Worm (Caenorhabditis elegans): Measurements from ENCODE around the gene T16G1.2.

T16G1.2 gene

DNA sequence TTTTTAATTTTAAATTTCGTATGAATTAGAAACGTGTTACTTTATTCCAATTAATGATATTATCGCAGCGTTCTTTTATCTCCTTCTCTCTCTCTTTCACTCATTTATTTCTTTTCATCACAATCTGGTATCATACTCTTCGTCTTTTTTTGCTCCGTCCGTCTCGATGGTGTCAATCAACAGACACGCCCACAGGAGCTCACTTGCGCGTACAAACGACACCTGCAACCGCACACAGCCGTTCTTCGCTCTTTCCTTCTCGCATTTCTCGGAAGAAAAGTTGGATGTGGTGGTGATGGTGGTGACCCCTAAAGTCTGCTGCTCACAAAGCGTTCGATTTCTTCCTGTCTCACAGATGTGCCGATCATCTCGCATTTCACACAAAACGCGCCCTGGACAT, 20.7 kb upstream of the T16G1.2 start:
- TF ChIP-seq jun-1 (tag; optimal IDR thresholded peaks at IDR 0.05): no peak
- no peak for TF ChIP-seq lin-15B (tag; optimal IDR thresholded peaks at IDR 0.05)
- TF ChIP-seq fkh-10 (GFP tag; optimal IDR thresholded peaks at IDR 0.05): no peak
- TF ChIP-seq tbx-2 (tag; optimal IDR thresholded peaks at IDR 0.05): no peak
- TF ChIP-seq daf-12 (tag; optimal IDR thresholded peaks at IDR 0.05): no peak
- no peak for TF ChIP-seq nhr-77 (tag; optimal IDR thresholded peaks at IDR 0.05)
- no peak for TF ChIP-seq fkh-2 (tag; optimal IDR thresholded peaks at IDR 0.05)
- TF ChIP-seq mdl-1 (tag; optimal IDR thresholded peaks at IDR 0.05): no peak
- TF ChIP-seq ceh-9 (tag; optimal IDR thresholded peaks at IDR 0.05): no peak
- TF ChIP-seq elt-2 (tag; optimal IDR thresholded peaks at IDR 0.05): no peak
- no peak for TF ChIP-seq ceh-82 (tag; optimal IDR thresholded peaks at IDR 0.05)
- TF ChIP-seq nfya-1 (tag; optimal IDR thresholded peaks at IDR 0.05; ENCODE audit: insufficient read depth): no peak
- TF ChIP-seq sea-2 (GFP tag; optimal IDR thresholded peaks at IDR 0.05): no peak

DNA sequence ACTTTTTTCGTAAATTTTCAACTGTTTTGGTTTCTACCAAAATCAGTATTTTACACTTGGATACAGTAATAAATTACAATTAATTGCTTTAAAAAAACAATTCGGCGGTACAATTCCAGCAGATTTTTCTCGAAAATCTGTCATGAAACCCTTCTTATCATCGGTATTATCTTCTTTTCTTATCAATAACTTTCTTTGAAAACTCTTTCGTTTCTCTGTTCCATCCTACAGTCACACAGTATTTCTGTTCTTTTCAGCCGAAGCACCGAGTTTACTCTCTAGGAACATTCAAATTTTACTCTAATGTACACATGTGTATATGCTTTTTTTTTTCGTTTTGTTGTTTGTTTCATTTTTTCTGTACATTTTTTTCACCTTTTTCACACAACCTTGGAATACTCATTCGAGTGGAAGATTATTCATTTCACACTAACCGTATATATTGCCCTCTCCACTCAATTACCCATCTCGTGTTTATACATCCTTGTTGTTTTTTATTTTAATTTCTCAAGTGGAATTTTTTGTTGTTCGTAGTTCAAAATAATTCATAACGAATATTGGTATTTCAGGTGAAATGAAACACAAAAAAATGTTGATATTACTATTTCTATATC, 19.6 kb upstream of the T16G1.2 start, which contains the start of gene nid-1:
nid-1 (plus strand) TSS at position 564 of the 614 bp plus-strand sequence.
- TF ChIP-seq tbx-2 (tag; optimal IDR thresholded peaks at IDR 0.05): no peak
- TF ChIP-seq pqm-1 (tag; optimal IDR thresholded peaks at IDR 0.05): peak; percentile 66
- TF ChIP-seq elt-2 (tag; optimal IDR thresholded peaks at IDR 0.05): peak; percentile 88

ce11 chrV:12919705-12920104, 9.6 kb upstream of the T16G1.2 start, which contains the start of gene lipl-1:
lipl-1 (plus strand) TSS chrV:12919986.
- no peak for TF ChIP-seq unc-62 (GFP tag; optimal IDR thresholded peaks at IDR 0.05)
- TF ChIP-seq ceh-16 (tag; optimal IDR thresholded peaks at IDR 0.05): no peak
- TF ChIP-seq snpc-4 (tag; optimal IDR thresholded peaks at IDR 0.05): no peak
- TF ChIP-seq egl-27 (tag; optimal IDR thresholded peaks at IDR 0.05): no peak
- TF ChIP-seq pqm-1 (tag; optimal IDR thresholded peaks at IDR 0.05): peak; percentile 18
- TF ChIP-seq fos-1 (tag; optimal IDR thresholded peaks at IDR 0.05): no peak
- TF ChIP-seq skn-1 (tag; optimal IDR thresholded peaks at IDR 0.05): no peak
- peak; percentile 41 for TF ChIP-seq elt-2 (tag; optimal IDR thresholded peaks at IDR 0.05)
- TF ChIP-seq daf-12 (tag; optimal IDR thresholded peaks at IDR 0.05): no peak
- TF ChIP-seq nhr-11 (tag; optimal IDR thresholded peaks at IDR 0.05): no peak
- TF ChIP-seq mdl-1 (tag; optimal IDR thresholded peaks at IDR 0.05): no peak
- no peak for TF ChIP-seq lin-39 (tag; optimal IDR thresholded peaks at IDR 0.05)
- TF ChIP-seq ceh-28 (tag; optimal IDR thresholded peaks at IDR 0.05): no peak
- TF ChIP-seq pha-4 (tag; optimal IDR thresholded peaks at IDR 0.05): no peak

- TF ChIP-seq nhr-11 (tag; optimal IDR thresholded peaks at IDR 0.05) (no peak), elt-2 (tag; optimal IDR thresholded peaks at IDR 0.05) (peak; percentile 88), mdl-1 (tag; optimal IDR thresholded peaks at IDR 0.05) (no peak), pqm-1 (tag; optimal IDR thresholded peaks at IDR 0.05) (peak; percentile 76), pha-4 (tag; optimal IDR thresholded peaks at IDR 0.05) (peak; percentile 68), tbx-2 (tag; optimal IDR thresholded peaks at IDR 0.05) (no peak)
These were observed 7.6 kb upstream of the T16G1.2 start for ce11 chrV:12921680-12922079.

- peak; percentile 6 for TF ChIP-seq elt-2 (tag; optimal IDR thresholded peaks at IDR 0.05)
- no peak for TF ChIP-seq tbx-2 (tag; optimal IDR thresholded peaks at IDR 0.05)
- no peak for TF ChIP-seq zag-1 (tag; optimal IDR thresholded peaks at IDR 0.05)
- TF ChIP-seq elt-1 (tag; optimal IDR thresholded peaks at IDR 0.05): no peak
- TF ChIP-seq daf-12 (tag; optimal IDR thresholded peaks at IDR 0.05): no peak
- TF ChIP-seq skn-1 (tag; optimal IDR thresholded peaks at IDR 0.05): no peak
- TF ChIP-seq ztf-11 (tag; optimal IDR thresholded peaks at IDR 0.05): no peak
- TF ChIP-seq ceh-28 (tag; optimal IDR thresholded peaks at IDR 0.05): no peak
- TF ChIP-seq pqm-1 (tag; optimal IDR thresholded peaks at IDR 0.05): peak; percentile 10
- no peak for TF ChIP-seq lsy-12 (tag; optimal IDR thresholded peaks at IDR 0.05)
These were observed 7.0 kb upstream of the T16G1.2 start, which contains the start of gene dhrs-4 for ce11 chrV:12922308-12922707. dhrs-4 (plus strand) TSS chrV:12922608.

DNA sequence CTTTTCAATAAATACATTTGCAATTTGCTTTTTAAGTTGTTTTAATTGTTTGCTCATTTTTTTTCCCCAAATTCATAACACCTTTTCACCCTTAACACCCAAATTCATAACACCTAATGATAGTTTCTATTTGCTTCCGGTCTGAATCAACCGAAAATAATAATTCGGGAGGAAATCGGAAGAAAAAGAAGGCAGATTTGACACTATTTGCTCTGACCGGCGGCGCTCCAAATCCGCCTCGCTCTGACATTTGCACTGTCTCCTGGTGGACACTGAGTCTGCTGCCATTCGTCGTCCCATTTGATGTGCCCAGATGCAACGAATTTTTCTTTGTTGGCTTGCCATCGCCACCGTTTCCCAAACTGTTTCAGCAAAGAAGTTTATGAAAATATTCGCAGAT, 5.2 kb upstream of the T16G1.2 start, which contains the start of gene pqn-67:
pqn-67 (plus strand) TSS at position 301 of the 400 bp plus-strand sequence.
- TF ChIP-seq lin-39 (tag; optimal IDR thresholded peaks at IDR 0.05) (no peak), aly-2 (tag; optimal IDR thresholded peaks at IDR 0.05) (no peak), elt-2 (tag; optimal IDR thresholded peaks at IDR 0.05) (peak; percentile 22)

All from whole organism, L3 larva.